Worm (Caenorhabditis elegans) whole organism, late embryonic: ENCODE results near the gene lron-10.

Source experiments
- C08G9.2 ChIP-seq: sonication (generic microtip); optimal IDR thresholded peaks from 2 replicates; lab custom pipeline; 2016; ENCODE audit warnings: mild to moderate bottlenecking, missing genetic modification characterization, moderate library complexity, missing compliant biosample characterization
- K09A11.1 ChIP-seq: sonication (generic microtip); optimal IDR thresholded peaks from 2 replicates; lab custom pipeline; 2017; ENCODE audit warnings: antibody characterized with exemption, mild to moderate bottlenecking, missing genetic modification characterization, missing compliant biosample characterization; ENCODE audit not compliant: insufficient read depth
- Y22D7AL.16 ChIP-seq: sonication (generic microtip); optimal IDR thresholded peaks from 2 replicates; lab custom pipeline; 2016; ENCODE audit warnings: missing genetic modification characterization, missing compliant biosample characterization
- ama-1 ChIP-seq: fragments of 150-350 bp; optimal IDR thresholded peaks from 2 replicates; lab custom pipeline; 2014
- ceh-14 ChIP-seq: sonication (generic microtip); optimal IDR thresholded peaks from 2 replicates; lab custom pipeline; 2016; ENCODE audit warnings: missing genotype, missing genetic modification characterization, missing compliant biosample characterization
- ceh-18 ChIP-seq: sonication (generic microtip); optimal IDR thresholded peaks from 2 replicates; lab custom pipeline; 2016; ENCODE audit warnings: missing genetic modification characterization, missing compliant biosample characterization
- ceh-2 ChIP-seq: sonication (generic microtip); optimal IDR thresholded peaks from 2 replicates; lab custom pipeline; 2016; ENCODE audit warnings: missing genotype, missing genetic modification characterization, missing compliant biosample characterization
- ceh-30 ChIP-seq: fragments of 150-350 bp; optimal IDR thresholded peaks from 2 replicates; lab custom pipeline; 2014; ENCODE audit warnings: missing biosample characterization, missing genetic modification characterization
- ceh-31 ChIP-seq: sonication (generic microtip); optimal IDR thresholded peaks from 2 replicates; lab custom pipeline; 2016; ENCODE audit warnings: missing genetic modification characterization, missing compliant biosample characterization
- ceh-34 ChIP-seq: sonication (generic microtip); optimal IDR thresholded peaks from 2 replicates; lab custom pipeline; 2016; ENCODE audit warnings: mild to moderate bottlenecking, missing genetic modification characterization, missing compliant biosample characterization
- ceh-48 ChIP-seq: sonication (generic microtip); optimal IDR thresholded peaks from 2 replicates; lab custom pipeline; 2016; ENCODE audit warnings: missing genetic modification characterization, inconsistent platforms, missing compliant biosample characterization
- dmd-4 ChIP-seq: sonication (generic microtip); optimal IDR thresholded peaks from 2 replicates; lab custom pipeline; 2016; ENCODE audit warnings: borderline replicate concordance, missing genetic modification characterization, missing compliant biosample characterization
- elt-2 ChIP-seq: sonication (generic microtip); optimal IDR thresholded peaks from 2 replicates; lab custom pipeline; 2016; ENCODE audit warnings: missing genetic modification reagents, missing genetic modification characterization, missing compliant biosample characterization
- ets-4 ChIP-seq: sonication (generic microtip); optimal IDR thresholded peaks from 2 replicates; lab custom pipeline; 2016; ENCODE audit warnings: missing genetic modification characterization, missing compliant biosample characterization
- hlh-13 ChIP-seq: fragments of 200-800 bp; sonication (Bioruptor generic); optimal IDR thresholded peaks from 2 replicates; lab custom pipeline; 2018; ENCODE audit warnings: mild to moderate bottlenecking, missing genetic modification characterization, missing compliant biosample characterization
- hlh-15 ChIP-seq: sonication (generic microtip); optimal IDR thresholded peaks from 2 replicates; lab custom pipeline; 2016; ENCODE audit warnings: missing genetic modification characterization, missing compliant biosample characterization
- hlh-30 ChIP-seq: sonication (generic microtip); optimal IDR thresholded peaks from 2 replicates; lab custom pipeline; 2017; ENCODE audit warnings: antibody characterized with exemption, missing genetic modification characterization, missing compliant biosample characterization; ENCODE audit not compliant: insufficient read depth
- lim-6 ChIP-seq: sonication (generic microtip); optimal IDR thresholded peaks from 2 replicates; lab custom pipeline; 2016; ENCODE audit warnings: missing genetic modification characterization, missing compliant biosample characterization
- nfya-1 ChIP-seq: sonication (generic microtip); optimal IDR thresholded peaks from 2 replicates; lab custom pipeline; 2017; ENCODE audit warnings: missing genetic modification characterization, mild to moderate bottlenecking, missing compliant biosample characterization, antibody characterized with exemption, moderate library complexity
- nhr-11 ChIP-seq: fragments of 150-350 bp; optimal IDR thresholded peaks from 2 replicates; lab custom pipeline; 2014; ENCODE audit warnings: missing biosample characterization, missing genetic modification characterization
- pag-3 ChIP-seq: sonication (generic microtip); optimal IDR thresholded peaks from 2 replicates; lab custom pipeline; 2016; ENCODE audit warnings: missing compliant biosample characterization, missing genetic modification characterization, borderline replicate concordance
- pat-9 ChIP-seq: fragments of 200-800 bp; sonication (Bioruptor generic); optimal IDR thresholded peaks from 2 replicates; lab custom pipeline; 2018; ENCODE audit warnings: mild to moderate bottlenecking, missing genetic modification characterization, moderate library complexity, missing compliant biosample characterization
- pax-1 ChIP-seq: fragments of 150-350 bp; optimal IDR thresholded peaks from 2 replicates; lab custom pipeline; 2014; ENCODE audit warnings: missing biosample characterization, missing genetic modification characterization
- pha-2 ChIP-seq: sonication (generic microtip); optimal IDR thresholded peaks from 2 replicates; lab custom pipeline; 2017; ENCODE audit warnings: mild to moderate bottlenecking, missing genetic modification characterization, missing compliant biosample characterization
- pros-1 ChIP-seq: fragments of 150-350 bp; optimal IDR thresholded peaks from 2 replicates; lab custom pipeline; 2014; ENCODE audit warnings: missing biosample characterization, missing genetic modification reagents, missing genetic modification characterization
- rnt-1 ChIP-seq: sonication (generic microtip); optimal IDR thresholded peaks from 2 replicates; lab custom pipeline; 2016; ENCODE audit warnings: missing genetic modification characterization, missing compliant biosample characterization
- sdc-2 ChIP-seq: sonication (generic microtip); optimal IDR thresholded peaks from 2 replicates; lab custom pipeline; 2016; ENCODE audit warnings: missing genotype, missing genetic modification characterization, missing compliant biosample characterization
- sox-2 ChIP-seq: fragments of 200-800 bp; sonication (Bioruptor generic); IDR thresholded peaks from 2 replicates; pipeline ENCODE4 v1.3.6; 2022; ENCODE audit warnings: missing genetic modification reagents, missing genetic modification characterization, missing compliant biosample characterization
- sox-4 ChIP-seq: sonication (generic microtip); optimal IDR thresholded peaks from 2 replicates; lab custom pipeline; 2017; ENCODE audit warnings: mild to moderate bottlenecking, missing genetic modification characterization, inconsistent platforms, missing compliant biosample characterization
- tbx-2 ChIP-seq: sonication (generic microtip); optimal IDR thresholded peaks from 2 replicates; lab custom pipeline; 2016; ENCODE audit warnings: missing genetic modification characterization, missing compliant biosample characterization
- unc-3 ChIP-seq, 2 experiments: fragments of 200-800 bp in 1 of 2; sonication (Bioruptor generic) in 1 of 2; sonication (generic microtip) in 1 of 2; conservative IDR thresholded peaks in 1 of 2; optimal IDR thresholded peaks in 1 of 2; 2 replicates each; pipeline versions ENCODE4 v1.3.6 to Lab custom; 2016 to 2022; ENCODE audit warnings: missing compliant biosample characterization in 2 of 2, missing genetic modification characterization in 2 of 2, missing genetic modification reagents in 1 of 2
- unc-42 ChIP-seq: sonication (generic microtip); optimal IDR thresholded peaks from 2 replicates; lab custom pipeline; 2016; ENCODE audit warnings: missing genotype, missing genetic modification characterization, missing compliant biosample characterization
- unc-55 ChIP-seq: sonication (generic microtip); optimal IDR thresholded peaks from 2 replicates; lab custom pipeline; 2017; ENCODE audit warnings: missing biosample characterization, missing genetic modification reagents, missing genetic modification characterization
- zip-5 ChIP-seq: sonication (generic microtip); optimal IDR thresholded peaks from 2 replicates; lab custom pipeline; 2016; ENCODE audit warnings: missing genetic modification characterization, missing compliant biosample characterization

lron-10 gene

ce11 chrIII:10600138-10600626 lies 21.0 kb downstream of the lron-10 start, which contains the start of gene epg-6:
Gene epg-6 (minus strand): TSS chrIII:10600188.
- TF ChIP-seq C08G9.2 = no peak
- no peak for TF ChIP-seq ceh-30 (tag; lab: Kevin White, UChicago)
- TF ChIP-seq pros-1 (tag; lab: Kevin White, UChicago) = no peak
- TF ChIP-seq tbx-2 (tag; lab: Kevin White, UChicago) = no peak
- TF ChIP-seq sdc-2 (tag; lab: Kevin White, UChicago) = no peak
- no peak for TF ChIP-seq ama-1 (lab: Kevin White, UChicago)
- TF ChIP-seq nfya-1 = no peak
- no peak for TF ChIP-seq Y22D7AL.16 (tag; lab: Kevin White, UChicago)
- no peak for TF ChIP-seq hlh-30
- TF ChIP-seq rnt-1 (tag; lab: Kevin White, UChicago) = no peak
- no peak for TF ChIP-seq dmd-4 (tag; lab: Kevin White, UChicago)

- TF ChIP-seq unc-42 (tag; lab: Kevin White, UChicago) (peak; percentile 34), ceh-14 (tag; lab: Kevin White, UChicago) (peak; percentile 4), sox-4 (tag; lab: Kevin White, UChicago) (no peak), pax-1 (no peak), ceh-18 (tag; lab: Kevin White, UChicago) (peak; percentile 5), ceh-31 (tag; lab: Kevin White, UChicago) (peak; percentile 45), hlh-30 (peak; percentile 98), nfya-1 (peak; percentile 11)
Measured at ce11 chrIII:10599699-10600098, 21.5 kb downstream of the lron-10 start.

DNA sequence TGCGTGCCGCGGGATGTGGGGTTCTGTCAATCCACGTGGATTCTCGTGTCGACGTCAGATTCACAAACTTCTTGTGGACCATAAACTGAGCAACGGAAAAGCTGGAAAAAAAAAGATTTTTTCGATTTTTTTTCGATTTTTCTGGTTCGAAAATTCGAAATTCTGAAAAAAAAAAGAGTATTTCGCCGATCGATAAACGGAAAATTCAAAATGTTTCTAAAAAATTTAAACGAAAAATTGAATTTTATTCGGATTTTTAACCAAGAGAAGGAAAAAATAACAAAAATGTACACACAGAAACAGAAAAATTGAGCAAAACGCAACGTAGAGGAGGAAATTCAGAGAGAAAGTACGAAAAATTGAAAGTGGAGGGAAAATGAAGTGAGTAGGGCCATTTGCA lies 24.8 kb downstream of the lron-10 start, which contains the start of gene Y39A1A.3:
Y39A1A.3 (minus strand) TSS at position 101 of the 400 bp plus-strand sequence.
- TF ChIP-seq ets-4 (tag; lab: Kevin White, UChicago) (no peak), ceh-34 (tag; lab: Kevin White, UChicago) (no peak), ceh-2 (tag; lab: Kevin White, UChicago) (no peak), hlh-13 (GFP tag; lab: Kevin White, UChicago) (no peak), unc-55 (GFP tag; lab: Kevin White, UChicago) (no peak), sox-2 (GFP tag; lab: Robert Waterston, UW) (no peak), hlh-15 (tag; lab: Kevin White, UChicago) (no peak), ceh-48 (tag; lab: Kevin White, UChicago) (no peak), zip-5 (no peak)

ce11 chrIII:10595066-10595465 lies 26.1 kb downstream of the lron-10 start, which contains the start of gene Y45F3A.9:
Gene Y45F3A.9 (minus strand): TSS chrIII:10595166.
- TF ChIP-seq pha-2 (tag; lab: Kevin White, UChicago) = no peak
- no peak for TF ChIP-seq unc-42 (tag; lab: Kevin White, UChicago)
- no peak for TF ChIP-seq elt-2 (tag; lab: Kevin White, UChicago)
- TF ChIP-seq unc-3 (GFP tag; conservative IDR thresholded peaks at IDR 0.05; lab: Robert Waterston, UW) = no peak
- no peak for TF ChIP-seq unc-3 (tag; optimal IDR thresholded peaks at IDR 0.05; lab: Kevin White, UChicago)
- no peak for TF ChIP-seq zip-5
- no peak for TF ChIP-seq pat-9
- TF ChIP-seq K09A11.1 = no peak
- TF ChIP-seq ama-1 (lab: Kevin White, UChicago) = no peak
- no peak for TF ChIP-seq ets-4 (tag; lab: Kevin White, UChicago)
- TF ChIP-seq hlh-30 = no peak
- TF ChIP-seq nhr-11 (tag; lab: Kevin White, UChicago) = no peak
- TF ChIP-seq sox-4 (tag; lab: Kevin White, UChicago) = no peak
- TF ChIP-seq pag-3 (tag; lab: Kevin White, UChicago) = no peak
- no peak for TF ChIP-seq lim-6 (tag; lab: Kevin White, UChicago)
- TF ChIP-seq unc-55 (GFP tag; lab: Kevin White, UChicago) = no peak
